Fruit fly (Drosophila melanogaster): ENCODE measurements around the gene Naa60.

Naa60 gene

dm6 chr3L:9744060-9744549 lies 17.4 kb downstream of the Naa60 start (continued):
- TF ChIP-seq ss (GFP tag; optimal IDR thresholded peaks at IDR 0.05) (peak; percentile 74 to 93), Blimp-1 (GFP tag; optimal IDR thresholded peaks at IDR 0.05) (peak; percentile 91), Smox (GFP tag; optimal IDR thresholded peaks at IDR 0.05) (peak; percentile 88), Lpt (GFP tag; optimal IDR thresholded peaks at IDR 0.05) (peak; percentile 98), salr (GFP tag; optimal IDR thresholded peaks at IDR 0.05) (peak; percentile 58 to 90), CG6808 (GFP tag; optimal IDR thresholded peaks at IDR 0.05) (peak; percentile 98), Gug (GFP tag; IDR thresholded peaks at IDR 0.05) (peak; percentile 90), CG8319 (GFP tag; optimal IDR thresholded peaks at IDR 0.05) (peak; percentile 70), CG8119 (GFP tag; IDR thresholded peaks at IDR 0.05) (peak; percentile 98), CG4318 (GFP tag; optimal IDR thresholded peaks at IDR 0.05) (peak; percentile 95), Eip93F (GFP tag; optimal IDR thresholded peaks at IDR 0.05) (peak; percentile 64), CG10669 (GFP tag; optimal IDR thresholded peaks at IDR 0.05) (peak; percentile 98), spab (GFP tag; optimal IDR thresholded peaks at IDR 0.05) (peak; percentile 92), CG3919 (GFP tag; optimal IDR thresholded peaks at IDR 0.05) (peak; percentile 98), net (GFP tag; optimal IDR thresholded peaks at IDR 0.05) (peak; percentile 89), Hr4 (GFP tag; optimal IDR thresholded peaks at IDR 0.05) (peak; percentile 94), acj6 (GFP tag; optimal IDR thresholded peaks at IDR 0.05) (peak; percentile 89), Hr39 (GFP tag; optimal IDR thresholded peaks at IDR 0.05) (peak; percentile 79), CG6792 (GFP tag; optimal IDR thresholded peaks at IDR 0.05) (peak; percentile 91)

DNA sequence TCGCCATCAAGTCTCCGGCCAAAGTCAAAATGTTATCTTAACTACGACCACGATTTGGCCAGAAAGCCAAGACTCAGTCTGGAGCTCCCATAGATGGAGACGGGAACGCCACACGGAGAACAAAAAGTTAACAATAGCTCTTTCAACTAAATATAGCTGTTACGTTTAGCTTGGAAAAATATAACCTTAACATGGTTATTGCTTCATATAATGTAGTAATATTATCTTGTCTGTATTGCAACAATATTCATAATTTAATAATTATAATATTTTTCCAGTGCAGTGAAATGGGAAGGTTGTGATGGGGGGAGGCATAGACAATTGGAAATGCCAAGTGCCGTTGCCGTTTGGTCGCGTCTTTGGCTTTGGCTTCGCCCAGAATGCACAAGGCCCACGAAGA lies 18.7 kb downstream of the Naa60 start:
- TF ChIP-seq CG1621 (tag; optimal IDR thresholded peaks at IDR 0.05) (no peak), spab (GFP tag; optimal IDR thresholded peaks at IDR 0.05) (no peak), net (GFP tag; optimal IDR thresholded peaks at IDR 0.05) (peak; percentile 27), Sox14 (GFP tag; optimal IDR thresholded peaks at IDR 0.05) (peak; percentile 20), pdm3 (GFP tag; optimal IDR thresholded peaks at IDR 0.05) (peak; percentile 25), dac (GFP tag; optimal IDR thresholded peaks at IDR 0.05) (peak; percentile 52), CG6276 (GFP tag; optimal IDR thresholded peaks at IDR 0.05) (peak; percentile 80), Blimp-1 (GFP tag; optimal IDR thresholded peaks at IDR 0.05) (no peak), CG7368 (GFP tag; optimal IDR thresholded peaks at IDR 0.05) (no peak), CG8119 (GFP tag; IDR thresholded peaks at IDR 0.05) (peak; percentile 90), Hr4 (GFP tag; optimal IDR thresholded peaks at IDR 0.05) (peak; percentile 63), Eip93F (GFP tag; optimal IDR thresholded peaks at IDR 0.05) (no peak), CG10631 (GFP tag; optimal IDR thresholded peaks at IDR 0.05) (peak; percentile 69), CG6163 (GFP tag; IDR thresholded peaks at IDR 0.05) (peak; percentile 77), dsx (GFP tag; optimal IDR thresholded peaks at IDR 0.05; ENCODE audit: poor library complexity, severe bottlenecking) (peak; percentile 20), eg (GFP tag; IDR thresholded peaks at IDR 0.05) (peak; percentile 86), salr (GFP tag; optimal IDR thresholded peaks at IDR 0.05) (peak in 1 of 2 experiments; percentile 70), acj6 (GFP tag; optimal IDR thresholded peaks at IDR 0.05) (peak; percentile 22), CG11294 (GFP tag; IDR thresholded peaks at IDR 0.05) (peak; percentile 63; the same call in 1 of the 2 replicates), Eip78C (GFP tag) (peak; percentile 70), CG32006 (GFP tag; optimal IDR thresholded peaks at IDR 0.05) (peak; percentile 89), Gug (GFP tag; IDR thresholded peaks at IDR 0.05) (peak; percentile 76), CG3919 (GFP tag; optimal IDR thresholded peaks at IDR 0.05) (peak; percentile 26), CG3032 (tag; optimal IDR thresholded peaks at IDR 0.05) (peak; percentile 33), Hr38 (GFP tag; optimal IDR thresholded peaks at IDR 0.05) (no peak), CG16779 (tag; optimal IDR thresholded peaks at IDR 0.05) (peak; percentile 27), CG11762 (GFP tag; optimal IDR thresholded peaks at IDR 0.05; ENCODE audit: insufficient read depth) (no peak), achi (GFP tag; optimal IDR thresholded peaks at IDR 0.05) (peak; percentile 59), CG11902 (GFP tag; optimal IDR thresholded peaks at IDR 0.05) (no peak), CG15336 (GFP tag; IDR thresholded peaks at IDR 0.05) (peak; percentile 89), OdsH (GFP tag; optimal IDR thresholded peaks at IDR 0.05) (peak; percentile 55), CG34406 (GFP tag; optimal IDR thresholded peaks at IDR 0.05) (no peak), CG4318 (GFP tag; optimal IDR thresholded peaks at IDR 0.05) (peak; percentile 68), CG10669 (GFP tag; optimal IDR thresholded peaks at IDR 0.05) (no peak), Lpt (GFP tag; optimal IDR thresholded peaks at IDR 0.05) (peak; percentile 63), fd85E (GFP tag; optimal IDR thresholded peaks at IDR 0.05) (no peak), Ets21C (GFP tag; optimal IDR thresholded peaks at IDR 0.05) (no peak), Ets96B (tag; optimal IDR thresholded peaks at IDR 0.05) (peak; percentile 32)

All from whole organism, prepupa.